Fruit fly (Drosophila melanogaster) whole organism, adult: ENCODE results near the gene Glut1.

ENCODE experiments used
- CG12768 ChIP-seq: fragments of 200-800 bp; sonication (Bioruptor generic); optimal IDR thresholded peaks from 2 replicates; lab custom pipeline; 2017; ENCODE audit warnings: missing biosample characterization, missing genetic modification characterization, mild to moderate bottlenecking, moderate library complexity, missing genetic modification reagents
- CG5204 ChIP-seq: fragments of 200-800 bp; sonication (Bioruptor generic); optimal IDR thresholded peaks from 2 replicates; lab custom pipeline; 2016; ENCODE audit warnings: missing biosample characterization, missing genetic modification characterization
- CG7101 ChIP-seq: fragments of 200-800 bp; sonication (Bioruptor generic); optimal IDR thresholded peaks from 2 replicates; lab custom pipeline; 2018; ENCODE audit warnings: missing biosample characterization, mild to moderate bottlenecking, missing genetic modification characterization, moderate library complexity
- Crg-1 ChIP-seq: fragments of 200-800 bp; sonication (Bioruptor generic); optimal IDR thresholded peaks from 2 replicates; lab custom pipeline; 2016; ENCODE audit warnings: missing biosample characterization, missing genetic modification characterization
- Mnt ChIP-seq: fragments of 200-800 bp; sonication (Bioruptor generic); optimal IDR thresholded peaks from 2 replicates; lab custom pipeline; 2016; ENCODE audit warnings: missing biosample characterization, mild to moderate bottlenecking, missing genetic modification characterization
- kay ChIP-seq: fragments of 200-800 bp; sonication (Bioruptor generic); peaks from one replicate; lab custom pipeline; 2016; ENCODE audit warnings: missing biosample characterization, missing genetic modification characterization, borderline replicate concordance
- ovo ChIP-seq: fragments of 200-800 bp; sonication (Bioruptor generic); optimal IDR thresholded peaks from 2 replicates; lab custom pipeline; 2016; ENCODE audit warnings: missing biosample characterization, missing genetic modification characterization
- tj ChIP-seq: fragments of 200-800 bp; sonication (Bioruptor generic); optimal IDR thresholded peaks from 3 replicates; lab custom pipeline; 2017; ENCODE audit warnings: missing biosample characterization, mild to moderate bottlenecking, missing genetic modification characterization, moderate library complexity

dm6 chr3L:993709-994108, 79.8 kb downstream of the Glut1 start, which contains the start of gene aln:
- no peak for TF ChIP-seq tj
- TF ChIP-seq CG5204, result no peak
- no peak for TF ChIP-seq CG12768 (GFP tag; lab: Kevin White, UChicago)
- no peak for TF ChIP-seq kay
- TF ChIP-seq CG7101 (tag; lab: Kevin White, UChicago), result no peak
- no peak for TF ChIP-seq Mnt (GFP tag; lab: Kevin White, UChicago)
- no peak for TF ChIP-seq Crg-1 (GFP tag; lab: Kevin White, UChicago)
- no peak for TF ChIP-seq ovo (GFP tag; lab: Kevin White, UChicago)
